Fruit fly (Drosophila melanogaster) whole organism, pupa: Measurements from ENCODE around the gene CG31344.

Experiments
- CG10348 ChIP-seq: fragments of 200-800 bp; sonication (Bioruptor generic); IDR thresholded peaks from 2 replicates; pipeline ENCODE4 v1.3.6; 2022; ENCODE audit warnings: missing biosample characterization, missing genetic modification characterization
- Pif1B ChIP-seq: fragments of 200-800 bp; sonication (Bioruptor generic); optimal IDR thresholded peaks from 3 replicates; lab custom pipeline; 2016; ENCODE audit warnings: missing biosample characterization, missing genetic modification characterization
- fd96Ca ChIP-seq: fragments of 200-800 bp; sonication (Bioruptor generic); IDR thresholded peaks from 3 replicates; pipeline ENCODE4 v1.3.6; 2022; ENCODE audit warnings: missing biosample characterization, missing genetic modification characterization

DNA sequence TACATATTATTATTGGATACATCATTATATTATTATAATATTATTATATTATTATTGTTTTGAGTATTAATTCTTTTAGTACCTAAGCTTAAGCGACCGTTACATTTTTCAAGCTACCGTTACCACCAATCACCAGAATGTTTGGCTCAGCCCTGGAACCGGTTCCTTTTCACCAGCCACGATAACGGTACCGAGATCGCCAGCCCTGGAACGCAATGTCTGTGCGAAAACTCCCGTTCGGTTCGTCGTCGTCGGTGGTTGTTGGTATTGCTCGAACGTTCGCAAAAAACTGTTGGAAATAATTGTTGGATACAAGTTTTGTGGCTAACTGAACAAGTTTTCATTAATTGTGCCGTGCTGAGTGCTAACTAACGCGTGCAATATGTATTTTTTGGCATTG lies 24.6 kb upstream of the CG31344 start, which contains the start of gene CG42404:
- TF ChIP-seq CG10348 (GFP tag; lab: Robert Waterston, UW) (no peak), fd96Ca (GFP tag; lab: Robert Waterston, UW) (no peak), Pif1B (no peak)
